Fruit fly (Drosophila melanogaster): ENCODE results near the gene Atg8a.

Atg8a gene

DNA sequence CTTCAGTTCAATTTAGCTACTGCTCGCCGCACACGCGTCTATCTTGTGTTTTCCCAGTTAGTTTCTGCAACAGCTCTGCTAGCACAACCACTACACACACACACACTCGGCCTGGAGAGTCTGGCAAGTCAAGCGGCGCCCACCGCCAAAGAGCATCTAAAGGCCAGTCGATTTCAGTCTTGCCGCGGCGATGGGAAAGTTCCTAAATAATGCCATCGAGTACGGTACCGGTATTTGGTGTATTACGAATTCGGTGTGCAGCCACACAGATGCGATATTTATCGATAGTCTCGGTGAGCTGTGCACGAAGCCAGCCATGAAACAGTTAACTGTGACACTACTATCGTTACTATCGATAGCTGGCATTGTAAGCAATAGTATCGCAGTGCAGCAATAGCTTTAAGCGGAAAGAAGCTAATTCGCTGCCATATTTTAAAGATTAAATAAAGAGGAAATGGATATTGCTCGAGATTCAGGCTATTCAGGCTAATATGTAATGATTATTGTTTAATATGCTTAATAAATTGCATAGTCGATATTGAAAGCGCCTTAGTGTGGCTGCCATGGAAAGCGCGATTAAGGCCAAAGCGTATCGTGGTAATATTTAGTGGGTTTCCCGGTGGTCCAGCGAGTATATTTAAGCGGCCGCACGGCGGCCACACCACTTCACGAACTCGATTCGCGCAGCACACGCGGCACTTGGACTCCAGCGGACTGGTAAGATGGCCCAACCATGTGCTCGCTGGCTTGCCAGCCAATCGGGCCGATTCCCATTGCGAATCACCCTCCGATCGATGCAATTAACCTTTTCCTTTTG lies 23.2 kb downstream of the Atg8a start, which contains the start of gene stx (continued):
- TF ChIP-seq Hr39 (optimal IDR thresholded peaks at IDR 0.05), result no peak
- TF ChIP-seq CG8359 (GFP tag; optimal IDR thresholded peaks at IDR 0.05; ENCODE audit: borderline replicate concordance), result no peak
- TF ChIP-seq CG4360 (GFP tag; IDR thresholded peaks at IDR 0.05), result peak; percentile 47; the same call in 1 of the 2 replicates
- peak; percentile 56; the same call in 1 of the 3 replicates for TF ChIP-seq ken (GFP tag; IDR thresholded peaks at IDR 0.05)
- TF ChIP-seq CG11085 (GFP tag; IDR thresholded peaks at IDR 0.05), result peak; percentile 27; the same call in 1 of the 2 replicates
- peak; percentile 3 for TF ChIP-seq grn (GFP tag; optimal IDR thresholded peaks at IDR 0.05)
- peak; percentile 74 for TF ChIP-seq nom (GFP tag; optimal IDR thresholded peaks at IDR 0.05)
- no peak for TF ChIP-seq crp (GFP tag; optimal IDR thresholded peaks at IDR 0.05)
- peak; percentile 5 for TF ChIP-seq CG13775 (GFP tag; optimal IDR thresholded peaks at IDR 0.05)
- no peak for TF ChIP-seq h (optimal IDR thresholded peaks at IDR 0.05)
- no peak for TF ChIP-seq pfk (GFP tag; optimal IDR thresholded peaks at IDR 0.05)
- no peak for TF ChIP-seq ttk (GFP tag; IDR thresholded peaks at IDR 0.05)
- peak; percentile 85 for TF ChIP-seq MESR4 (GFP tag; optimal IDR thresholded peaks at IDR 0.05)
- peak; percentile 57; the same call in 1 of the 2 replicates for TF ChIP-seq ranshi (GFP tag; IDR thresholded peaks at IDR 0.05)
- TF ChIP-seq Mad (GFP tag; optimal IDR thresholded peaks at IDR 0.05), result no peak
- peak; percentile 44 for TF ChIP-seq Deaf1 (tag; optimal IDR thresholded peaks at IDR 0.05)
- no peak for TF ChIP-seq CG3838 (GFP tag; optimal IDR thresholded peaks at IDR 0.05)
- no peak for TF ChIP-seq pb (GFP tag; optimal IDR thresholded peaks at IDR 0.05)
- TF ChIP-seq CG8290 (GFP tag; optimal IDR thresholded peaks at IDR 0.05), result no peak
- TF ChIP-seq CG8290 (tag; optimal IDR thresholded peaks at IDR 0.05), result peak in 1 of 2 experiments; percentile 80
- no peak for TF ChIP-seq disco-r (GFP tag; optimal IDR thresholded peaks at IDR 0.05)
- TF ChIP-seq pho (GFP tag; optimal IDR thresholded peaks at IDR 0.05), result no peak
- no peak for TF ChIP-seq ap (GFP tag; IDR thresholded peaks at IDR 0.05)
- no peak for TF ChIP-seq CG14667 (GFP tag; IDR thresholded peaks at IDR 0.05)
- TF ChIP-seq Max (GFP tag; optimal IDR thresholded peaks at IDR 0.05), result no peak
- peak; percentile 12 for TF ChIP-seq odd (GFP tag; optimal IDR thresholded peaks at IDR 0.05)
- peak; percentile 99 for TF ChIP-seq CG9797 (GFP tag; optimal IDR thresholded peaks at IDR 0.05)
- peak; percentile 2 for TF ChIP-seq gsb-n (tag; optimal IDR thresholded peaks at IDR 0.05)
- TF ChIP-seq shn (GFP tag; optimal IDR thresholded peaks at IDR 0.05), result peak; percentile 28
- peak; percentile 99 for TF ChIP-seq inv (GFP tag; IDR thresholded peaks at IDR 0.05; ENCODE audit: partially characterized antibody)
- TF ChIP-seq ase (GFP tag; IDR thresholded peaks at IDR 0.05), result no peak
- TF ChIP-seq Bgb (GFP tag; IDR thresholded peaks at IDR 0.05; ENCODE audit: partially characterized antibody), result peak; percentile 97
- no peak for TF ChIP-seq CG15479 (GFP tag; optimal IDR thresholded peaks at IDR 0.05)
- no peak for TF ChIP-seq pita (GFP tag; optimal IDR thresholded peaks at IDR 0.05)
- no peak for TF ChIP-seq psq (GFP tag; optimal IDR thresholded peaks at IDR 0.05)
- no peak for TF ChIP-seq ind (GFP tag; optimal IDR thresholded peaks at IDR 0.05)
- TF ChIP-seq tna (GFP tag; IDR thresholded peaks at IDR 0.05; ENCODE audit: partially characterized antibody), result peak; percentile 87
- peak; percentile 53; the same call in 1 of the 3 replicates for TF ChIP-seq CG2199 (GFP tag; IDR thresholded peaks at IDR 0.05)
- peak; percentile 37 for TF ChIP-seq CG13296 (GFP tag; optimal IDR thresholded peaks at IDR 0.05)
- no peak for TF ChIP-seq CG4730 (GFP tag; IDR thresholded peaks at IDR 0.05)
- peak; percentile 48 for TF ChIP-seq CG7987 (GFP tag; optimal IDR thresholded peaks at IDR 0.05)
- no peak for TF ChIP-seq slou (GFP tag; optimal IDR thresholded peaks at IDR 0.05)
- TF ChIP-seq insv (GFP tag; optimal IDR thresholded peaks at IDR 0.05), result peak in 1 of 2 experiments; percentile 13
- no peak for TF ChIP-seq CG33557 (GFP tag; optimal IDR thresholded peaks at IDR 0.05)
- TF ChIP-seq CG13287 (GFP tag; IDR thresholded peaks at IDR 0.05; ENCODE audit: partially characterized antibody), result peak; percentile 95
- peak; percentile 78 for TF ChIP-seq NFAT (GFP tag; IDR thresholded peaks at IDR 0.05)
- TF ChIP-seq CG11560 (tag; IDR thresholded peaks at IDR 0.05), result 0 out of 3 replicates have a peak, but pooled peaks have one; percentile 15
- TF ChIP-seq Lpt (GFP tag; optimal IDR thresholded peaks at IDR 0.05), result no peak
- TF ChIP-seq CG9876 (GFP tag; optimal IDR thresholded peaks at IDR 0.05), result no peak
- TF ChIP-seq CTCF (GFP tag; optimal IDR thresholded peaks at IDR 0.05), result peak; percentile 5
- 0 out of 2 replicates have a peak, but pooled peaks have one; percentile 14 for TF ChIP-seq gsb (GFP tag; IDR thresholded peaks at IDR 0.05)
